Worm (Caenorhabditis elegans): Measurements from ENCODE around the gene hyl-1.

ce11 chrIV:8530042-8531027, 8.6 kb upstream of the hyl-1 start:
- TF ChIP-seq tbx-37 (GFP tag; conservative IDR thresholded peaks at IDR 0.05) (no peak), flt-1 (GFP tag; IDR thresholded peaks at IDR 0.05) (no peak), hnd-1 (tag; optimal IDR thresholded peaks at IDR 0.05) (no peak), hmg-4 (GFP tag; optimal IDR thresholded peaks at IDR 0.05) (no peak), pes-1 (GFP tag; IDR thresholded peaks at IDR 0.05) (no peak), ceh-36 (tag; optimal IDR thresholded peaks at IDR 0.05) (no peak), tra-4 (tag; optimal IDR thresholded peaks at IDR 0.05) (no peak), hmbx-1 (tag; optimal IDR thresholded peaks at IDR 0.05) (no peak), ama-1 (optimal IDR thresholded peaks at IDR 0.05) (no peak), F13C5.2 (tag; optimal IDR thresholded peaks at IDR 0.05) (no peak)
